Fruit fly (Drosophila melanogaster): ENCODE data around the gene mRpS26.

- TF ChIP-seq CG8478 (optimal IDR thresholded peaks at IDR 0.05), result no peak
- TF ChIP-seq pan (optimal IDR thresholded peaks at IDR 0.05), result no peak
Measured at dm6 chr3L:18112669-18113068, 6.3 kb downstream of the mRpS26 start, which contains the start of the genes CG32195 and CG7341.

Data from whole organism.